Worm (Caenorhabditis elegans): ENCODE results near the gene F56A11.6.

DNA sequence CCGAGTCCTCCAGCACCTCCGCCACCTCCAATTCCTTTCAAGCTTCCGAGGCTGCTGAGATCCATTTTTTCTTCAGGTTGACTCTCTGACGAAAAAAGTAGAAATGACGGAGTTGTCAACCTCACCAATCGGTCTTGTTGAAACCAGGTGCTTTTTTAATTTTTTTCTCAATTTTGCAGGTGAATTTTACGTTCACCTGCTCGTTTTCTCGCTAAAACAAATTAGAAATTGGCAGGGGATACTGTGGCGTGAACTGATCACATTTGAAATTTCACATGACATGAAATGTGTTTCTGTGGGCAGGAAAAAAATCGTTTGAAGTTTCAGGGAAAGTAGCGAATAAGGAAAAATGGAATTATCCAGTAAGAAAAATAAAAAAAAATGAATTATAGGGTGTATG lies 10.4 kb upstream of the F56A11.6 start, which contains the start of gene C18H7.6:
- TF ChIP-seq tbx-37 (GFP tag; conservative IDR thresholded peaks at IDR 0.05) (no peak), flt-1 (GFP tag; IDR thresholded peaks at IDR 0.05) (no peak), aly-1 (tag; optimal IDR thresholded peaks at IDR 0.05) (no peak), F13C5.2 (tag; optimal IDR thresholded peaks at IDR 0.05) (no peak), hnd-1 (tag; optimal IDR thresholded peaks at IDR 0.05) (no peak)

Data from whole organism, early embryonic.